Worm (Caenorhabditis elegans) whole organism, mixed stage, embryonic: ENCODE measurements around the gene cest-25.

ENCODE experiments used
- M03D4.4 ChIP-seq: sonication (generic microtip); optimal IDR thresholded peaks from 2 replicates; lab custom pipeline; 2017; ENCODE audit warnings: mild to moderate bottlenecking, missing genetic modification characterization, missing compliant biosample characterization
- bed-3 ChIP-seq: fragments of 200-800 bp; sonication (Bioruptor generic); optimal IDR thresholded peaks from 3 replicates; lab custom pipeline; 2018; ENCODE audit warnings: mild to moderate bottlenecking, missing genetic modification characterization, moderate library complexity, missing compliant biosample characterization
- blmp-1 ChIP-seq: fragments of 150-350 bp; optimal IDR thresholded peaks from 2 replicates; lab custom pipeline; 2014; ENCODE audit warnings: missing biosample characterization, missing genetic modification characterization
- ceh-39 ChIP-seq: fragments of 150-350 bp; optimal IDR thresholded peaks from 2 replicates; lab custom pipeline; 2014; ENCODE audit warnings: missing biosample characterization, missing genetic modification characterization
- ceh-43 ChIP-seq: fragments of 200-800 bp; sonication (Bioruptor generic); optimal IDR thresholded peaks from 2 replicates; lab custom pipeline; 2018; ENCODE audit warnings: mild to moderate bottlenecking, missing genetic modification characterization, moderate library complexity, missing compliant biosample characterization
- ces-1 ChIP-seq: fragments of 150-350 bp; optimal IDR thresholded peaks from 2 replicates; lab custom pipeline; 2014; ENCODE audit warnings: missing biosample characterization, missing genetic modification reagents, missing genetic modification characterization
- drap-1 ChIP-seq: fragments of 200-800 bp; sonication (Bioruptor generic); optimal IDR thresholded peaks from 3 replicates; lab custom pipeline; 2018; ENCODE audit warnings: mild to moderate bottlenecking, missing genetic modification characterization, missing compliant biosample characterization
- elt-1 ChIP-seq: sonication (generic microtip); optimal IDR thresholded peaks from 2 replicates; lab custom pipeline; 2017; ENCODE audit warnings: missing genetic modification characterization, mild to moderate bottlenecking, missing compliant biosample characterization, antibody characterized with exemption, moderate library complexity, borderline replicate concordance; ENCODE audit not compliant: insufficient read depth
- elt-3 ChIP-seq: fragments of 150-350 bp; optimal IDR thresholded peaks from 2 replicates; lab custom pipeline; 2014; ENCODE audit warnings: missing biosample characterization, missing genetic modification characterization
- flh-1 ChIP-seq: fragments of 200-800 bp; sonication (Bioruptor generic); optimal IDR thresholded peaks from 2 replicates; lab custom pipeline; 2018; ENCODE audit warnings: mild to moderate bottlenecking, missing genetic modification characterization, moderate library complexity, missing compliant biosample characterization
- ham-2 ChIP-seq: fragments of 200-800 bp; sonication (Bioruptor generic); optimal IDR thresholded peaks from 2 replicates; lab custom pipeline; 2018; ENCODE audit warnings: mild to moderate bottlenecking, missing genetic modification characterization, missing compliant biosample characterization
- hlh-1 ChIP-seq: fragments of 150-350 bp; optimal IDR thresholded peaks from 2 replicates; lab custom pipeline; 2014; ENCODE audit warnings: missing biosample characterization, missing genetic modification reagents, missing genetic modification characterization
- lin-13 ChIP-seq: fragments of 150-350 bp; optimal IDR thresholded peaks from 2 replicates; lab custom pipeline; 2014; ENCODE audit warnings: missing biosample characterization, missing genetic modification characterization
- lin-32 ChIP-seq: fragments of 200-800 bp; sonication (Bioruptor generic); optimal IDR thresholded peaks from 2 replicates; lab custom pipeline; 2018; ENCODE audit warnings: mild to moderate bottlenecking, missing genetic modification characterization, missing compliant biosample characterization
- lsy-2 ChIP-seq: fragments of 150-350 bp; optimal IDR thresholded peaks from 2 replicates; lab custom pipeline; 2014; ENCODE audit warnings: missing biosample characterization, missing genetic modification characterization
- mab-5 ChIP-seq: fragments of 150-350 bp; optimal IDR thresholded peaks from 2 replicates; lab custom pipeline; 2014; ENCODE audit warnings: missing biosample characterization, missing genetic modification characterization
- mep-1 ChIP-seq: fragments of 150-350 bp; optimal IDR thresholded peaks from 2 replicates; lab custom pipeline; 2017; ENCODE audit warnings: missing biosample characterization, missing genetic modification reagents, missing genetic modification characterization, inconsistent platforms
- mls-2 ChIP-seq: sonication (generic microtip); optimal IDR thresholded peaks from 2 replicates; lab custom pipeline; 2016; ENCODE audit warnings: mild to moderate bottlenecking, missing genetic modification characterization, moderate library complexity, missing compliant biosample characterization
- nhr-12 ChIP-seq: fragments of 150-350 bp; optimal IDR thresholded peaks from 2 replicates; lab custom pipeline; 2014; ENCODE audit warnings: missing biosample characterization, missing genetic modification characterization
- nhr-2 ChIP-seq: fragments of 150-350 bp; optimal IDR thresholded peaks from 2 replicates; lab custom pipeline; 2014; ENCODE audit warnings: missing biosample characterization, missing genetic modification characterization
- nhr-237 ChIP-seq: fragments of 150-350 bp; optimal IDR thresholded peaks from 2 replicates; lab custom pipeline; 2014; ENCODE audit warnings: missing biosample characterization, missing genetic modification characterization
- nhr-76 ChIP-seq: sonication (generic microtip); optimal IDR thresholded peaks from 2 replicates; lab custom pipeline; 2017; ENCODE audit warnings: missing biosample characterization, missing genetic modification characterization
- pha-4 ChIP-seq: fragments of 150-350 bp; optimal IDR thresholded peaks from 2 replicates; lab custom pipeline; 2018; ENCODE audit warnings: missing biosample characterization, missing genetic modification reagents, missing genetic modification characterization
- sem-2 ChIP-seq: fragments of 200-800 bp; sonication (Bioruptor generic); optimal IDR thresholded peaks from 2 replicates; lab custom pipeline; 2018; ENCODE audit warnings: mild to moderate bottlenecking, missing genetic modification characterization, missing compliant biosample characterization
- snpc-4 ChIP-seq: fragments of 150-350 bp; optimal IDR thresholded peaks from 2 replicates; lab custom pipeline; 2014; ENCODE audit warnings: missing biosample characterization, missing genetic modification characterization
- sptf-1 ChIP-seq: sonication (generic microtip); optimal IDR thresholded peaks from 2 replicates; lab custom pipeline; 2017; ENCODE audit warnings: mild to moderate bottlenecking, missing genetic modification characterization, moderate library complexity, missing compliant biosample characterization
- tbx-8 ChIP-seq: fragments of 200-800 bp; sonication (Bioruptor generic); optimal IDR thresholded peaks from 2 replicates; lab custom pipeline; 2018; ENCODE audit warnings: mild to moderate bottlenecking, missing genetic modification characterization, moderate library complexity, missing compliant biosample characterization
- unc-120 ChIP-seq: sonication (generic microtip); optimal IDR thresholded peaks from 2 replicates; lab custom pipeline; 2017; ENCODE audit warnings: missing genetic modification characterization, missing compliant biosample characterization; ENCODE audit not compliant: poor library complexity, severe bottlenecking
- unc-39 ChIP-seq: fragments of 150-350 bp; optimal IDR thresholded peaks from 2 replicates; lab custom pipeline; 2014; ENCODE audit warnings: missing biosample characterization, missing genetic modification characterization
- unc-62 ChIP-seq: fragments of 150-350 bp; optimal IDR thresholded peaks from 2 replicates; lab custom pipeline; 2014; ENCODE audit warnings: missing biosample characterization, missing genetic modification reagents, missing genetic modification characterization
- ztf-11 ChIP-seq: fragments of 150-350 bp; optimal IDR thresholded peaks from 2 replicates; lab custom pipeline; 2014; ENCODE audit warnings: missing biosample characterization, missing genetic modification characterization

Gene cest-25

DNA sequence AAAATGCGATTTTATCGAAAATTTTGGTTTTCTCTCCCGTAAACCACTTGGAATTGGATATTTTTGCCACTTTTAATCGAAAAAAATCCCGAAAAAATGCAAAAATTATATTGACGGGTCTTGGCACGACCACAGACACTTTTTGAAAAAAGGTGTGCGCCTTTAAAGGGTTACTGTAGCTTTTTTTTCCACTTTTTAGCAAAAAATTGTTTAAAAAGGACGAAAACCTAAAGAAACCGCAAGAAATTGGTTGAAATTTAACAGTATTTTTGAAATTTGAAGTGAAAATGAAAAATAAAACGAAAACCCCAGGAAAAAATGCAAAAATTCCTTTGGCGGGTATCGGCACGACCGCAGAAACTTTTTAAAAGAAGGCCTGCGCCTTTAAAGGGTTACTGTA lies 42.5 kb upstream of the cest-25 start:
- TF ChIP-seq unc-120 (tag; lab: Kevin White, UChicago) (no peak), nhr-237 (tag; lab: Kevin White, UChicago) (no peak), lsy-2 (tag; lab: Kevin White, UChicago) (no peak), pha-4 (no peak), hlh-1 (tag; lab: Kevin White, UChicago) (no peak), lin-13 (tag; lab: Kevin White, UChicago) (no peak), flh-1 (GFP tag; lab: Kevin White, UChicago) (no peak), mep-1 (tag; lab: Kevin White, UChicago) (no peak), bed-3 (GFP tag; lab: Kevin White, UChicago) (no peak), M03D4.4 (tag; lab: Kevin White, UChicago) (no peak), unc-39 (tag; lab: Kevin White, UChicago) (no peak), mab-5 (tag; lab: Kevin White, UChicago) (no peak), ceh-43 (no peak), unc-62 (GFP tag; lab: Kevin White, UChicago) (no peak), elt-3 (no peak), lin-32 (GFP tag; lab: Kevin White, UChicago) (no peak), blmp-1 (tag; lab: Kevin White, UChicago) (no peak), sptf-1 (tag; lab: Kevin White, UChicago) (no peak)

DNA sequence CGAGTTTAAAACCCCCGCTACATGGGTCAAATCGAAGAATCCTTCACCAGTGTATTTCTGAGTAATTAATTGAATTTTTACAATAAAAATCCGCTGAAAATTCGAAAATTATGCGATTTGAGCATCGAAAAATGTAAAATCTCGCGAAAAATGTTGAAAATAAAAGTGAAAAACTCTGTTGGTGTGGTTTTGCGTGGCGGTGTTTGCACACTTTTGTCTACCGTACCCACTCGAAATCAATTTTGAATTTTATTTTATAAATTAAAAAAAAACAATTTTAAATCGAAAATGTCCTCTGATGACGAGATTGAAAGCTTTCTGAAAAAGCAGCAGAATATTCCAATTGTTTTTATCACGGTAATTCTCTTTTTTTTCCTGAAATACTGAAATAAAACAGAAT lies 41.5 kb upstream of the cest-25 start, which contains the start of gene Y71H2AM.6:
Gene Y71H2AM.6 (plus strand): TSS at position 264 of the 400 bp plus-strand sequence.
- TF ChIP-seq flh-1 (GFP tag; lab: Kevin White, UChicago) (no peak), nhr-237 (tag; lab: Kevin White, UChicago) (peak; percentile 21), ham-2 (GFP tag; lab: Kevin White, UChicago) (no peak), drap-1 (GFP tag; lab: Kevin White, UChicago) (no peak), bed-3 (GFP tag; lab: Kevin White, UChicago) (no peak), snpc-4 (tag; lab: Kevin White, UChicago) (no peak), ces-1 (GFP tag; lab: Kevin White, UChicago) (peak; percentile 79), nhr-2 (tag; lab: Kevin White, UChicago) (no peak), lsy-2 (tag; lab: Kevin White, UChicago) (peak; percentile 98), ztf-11 (tag; lab: Kevin White, UChicago) (no peak), tbx-8 (GFP tag; lab: Kevin White, UChicago) (no peak)

DNA sequence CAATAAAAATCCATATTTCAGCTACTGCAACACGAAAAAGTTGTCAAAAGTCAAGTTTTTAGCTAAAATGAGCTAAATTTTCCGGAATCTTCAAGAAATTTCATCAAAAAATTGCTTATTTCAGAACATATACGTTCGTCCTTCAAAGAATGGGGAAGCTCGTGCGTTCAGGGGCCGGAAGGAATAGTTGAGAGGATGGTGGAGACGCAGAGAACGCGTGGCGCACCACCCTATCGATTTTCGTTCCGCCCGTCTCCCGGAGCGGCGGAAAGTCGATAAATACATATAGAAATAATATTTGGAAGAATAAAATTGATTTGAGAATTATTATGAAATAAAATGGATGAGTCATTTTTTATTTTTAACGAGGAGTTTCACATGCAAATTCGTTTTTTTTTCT lies 41.0 kb upstream of the cest-25 start:
- TF ChIP-seq hlh-1 (tag; lab: Kevin White, UChicago): no peak
- peak; percentile 17 for TF ChIP-seq ces-1 (GFP tag; lab: Kevin White, UChicago)
- no peak for TF ChIP-seq M03D4.4 (tag; lab: Kevin White, UChicago)

DNA sequence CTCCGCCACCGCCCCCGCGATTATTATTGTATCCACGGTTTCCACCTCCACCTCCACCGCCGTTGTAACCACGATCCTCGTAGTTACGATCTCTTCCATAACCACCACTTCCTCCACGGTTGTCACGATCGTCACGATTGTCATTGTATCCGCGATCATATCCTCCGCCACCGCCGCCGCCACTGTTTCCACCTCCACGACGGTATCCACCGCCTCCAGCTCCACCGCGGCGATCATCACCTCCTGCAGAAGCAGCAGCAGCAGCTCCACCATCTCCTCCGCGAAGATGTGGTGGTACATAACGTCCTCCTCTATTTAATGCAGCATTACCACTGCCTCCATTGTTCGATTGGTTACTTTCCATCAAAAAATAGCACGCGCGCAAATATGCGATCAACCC lies 39.3 kb upstream of the cest-25 start, which contains the start of gene laf-1:
Gene laf-1 (minus strand): TSS at position 399 of the 400 bp plus-strand sequence.
- TF ChIP-seq nhr-237 (tag; lab: Kevin White, UChicago) (no peak), ham-2 (GFP tag; lab: Kevin White, UChicago) (no peak), unc-62 (GFP tag; lab: Kevin White, UChicago) (no peak), mls-2 (tag; lab: Kevin White, UChicago) (no peak), hlh-1 (tag; lab: Kevin White, UChicago) (no peak), mab-5 (tag; lab: Kevin White, UChicago) (no peak)

DNA sequence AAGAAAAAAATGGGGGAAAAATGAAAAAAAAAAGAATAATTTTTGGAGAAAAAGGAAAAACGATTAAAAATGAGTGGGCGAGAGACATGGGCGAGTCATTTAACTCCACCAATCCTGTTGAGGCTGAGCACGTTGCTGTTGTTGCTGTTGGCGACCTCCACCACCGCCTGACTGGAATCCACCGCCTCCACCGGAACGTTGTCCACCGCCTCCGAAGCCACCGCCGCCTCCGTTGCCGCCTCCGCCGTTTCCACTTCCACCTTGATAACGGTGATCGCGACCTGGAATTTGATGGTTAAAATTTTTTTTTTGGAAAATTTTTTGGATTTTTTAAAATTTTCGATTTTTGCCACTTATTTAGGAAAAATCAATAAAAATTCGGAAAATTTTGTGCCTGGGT lies 31.4 kb upstream of the cest-25 start:
- TF ChIP-seq ceh-43 (no peak), sem-2 (no peak), ceh-39 (tag; lab: Kevin White, UChicago) (no peak), mab-5 (tag; lab: Kevin White, UChicago) (no peak), elt-3 (no peak), tbx-8 (GFP tag; lab: Kevin White, UChicago) (no peak)

DNA sequence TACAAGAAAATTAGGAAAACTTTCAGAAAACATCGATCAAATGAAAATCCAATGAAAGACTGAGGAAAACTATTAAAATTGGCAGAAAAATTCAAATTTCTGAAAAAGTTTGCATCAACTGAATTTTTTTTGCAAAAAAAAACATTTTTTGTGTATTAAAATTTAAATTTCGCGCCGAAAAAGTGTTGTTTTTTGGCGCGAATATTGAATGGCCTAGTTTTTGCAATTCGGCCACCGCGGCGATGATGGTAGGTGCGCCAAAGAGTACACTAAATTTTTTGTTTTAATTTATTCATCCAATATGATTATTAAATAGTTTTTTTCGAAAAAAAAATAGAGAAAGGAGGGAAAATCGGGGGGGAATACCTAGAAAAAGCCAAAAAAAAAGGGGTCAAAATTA lies 29.7 kb upstream of the cest-25 start:
- TF ChIP-seq lin-32 (GFP tag; lab: Kevin White, UChicago): no peak
- TF ChIP-seq bed-3 (GFP tag; lab: Kevin White, UChicago): no peak
- no peak for TF ChIP-seq hlh-1 (tag; lab: Kevin White, UChicago)
- no peak for TF ChIP-seq nhr-12 (tag; lab: Kevin White, UChicago)
- TF ChIP-seq sptf-1 (tag; lab: Kevin White, UChicago): no peak
- no peak for TF ChIP-seq ztf-11 (tag; lab: Kevin White, UChicago)
- no peak for TF ChIP-seq unc-62 (GFP tag; lab: Kevin White, UChicago)
- no peak for TF ChIP-seq ham-2 (GFP tag; lab: Kevin White, UChicago)
- no peak for TF ChIP-seq nhr-76
- no peak for TF ChIP-seq elt-1 (tag; lab: Kevin White, UChicago)
- no peak for TF ChIP-seq snpc-4 (tag; lab: Kevin White, UChicago)
- TF ChIP-seq elt-3: no peak
- no peak for TF ChIP-seq ces-1 (GFP tag; lab: Kevin White, UChicago)
